Fruit fly (Drosophila melanogaster) whole organism, pupa: ENCODE data around the gene LpR2.

Experiments used
- CG10348 ChIP-seq: fragments of 200-800 bp; sonication (Bioruptor generic); IDR thresholded peaks from 2 replicates; pipeline ENCODE4 v1.3.6; 2022; ENCODE audit warnings: missing biosample characterization, missing genetic modification characterization
- CG12605 ChIP-seq: fragments of 200-800 bp; sonication (Bioruptor generic); IDR thresholded peaks from 2 replicates; pipeline ENCODE4 v1.3.6; 2022; ENCODE audit warnings: missing biosample characterization, missing genetic modification characterization
- CG13204 ChIP-seq: fragments of 200-800 bp; sonication (Bioruptor generic); optimal IDR thresholded peaks from 2 replicates; lab custom pipeline; 2018; ENCODE audit warnings: missing biosample characterization, mild to moderate bottlenecking, missing genetic modification characterization, moderate library complexity
- CG14655 ChIP-seq: fragments of 200-800 bp; sonication (Bioruptor generic); optimal IDR thresholded peaks from 3 replicates; lab custom pipeline; 2017; ENCODE audit warnings: mild to moderate bottlenecking, missing biosample characterization, missing genetic modification reagents, missing genetic modification characterization
- CG15710 ChIP-seq: fragments of 200-800 bp; sonication (Bioruptor generic); optimal IDR thresholded peaks from 2 replicates; lab custom pipeline; 2018; ENCODE audit warnings: missing biosample characterization, mild to moderate bottlenecking, missing genetic modification characterization, moderate library complexity
- CG17806 ChIP-seq: fragments of 200-800 bp; sonication (Bioruptor generic); optimal IDR thresholded peaks from 2 replicates; lab custom pipeline; 2018; ENCODE audit warnings: missing biosample characterization, mild to moderate bottlenecking, missing genetic modification characterization, moderate library complexity
- CG32121 ChIP-seq: fragments of 200-800 bp; sonication (Bioruptor generic); IDR thresholded peaks from 2 replicates; pipeline ENCODE4 v1.3.6; 2022; ENCODE audit warnings: missing biosample characterization, missing genetic modification characterization
- CG34367 ChIP-seq: fragments of 200-800 bp; sonication (Bioruptor generic); optimal IDR thresholded peaks from 2 replicates; lab custom pipeline; 2018; ENCODE audit warnings: missing biosample characterization, mild to moderate bottlenecking, missing genetic modification characterization
- CG4496 ChIP-seq: fragments of 200-800 bp; sonication (Bioruptor generic); IDR thresholded peaks from 3 replicates; pipeline ENCODE4 v1.3.6; 2022; ENCODE audit warnings: missing biosample characterization, missing genetic modification characterization
- CG8159 ChIP-seq: fragments of 200-800 bp; sonication (Bioruptor generic); optimal IDR thresholded peaks from 3 replicates; lab custom pipeline; 2018; ENCODE audit warnings: missing biosample characterization, mild to moderate bottlenecking, missing genetic modification characterization, moderate library complexity
- CG8301 ChIP-seq: fragments of 200-800 bp; sonication (Bioruptor generic); optimal IDR thresholded peaks from 2 replicates; lab custom pipeline; 2018; ENCODE audit warnings: missing biosample characterization, mild to moderate bottlenecking, missing genetic modification characterization
- CG9948 ChIP-seq: fragments of 200-800 bp; sonication (Bioruptor generic); optimal IDR thresholded peaks from 2 replicates; lab custom pipeline; 2018; ENCODE audit warnings: missing biosample characterization, mild to moderate bottlenecking, missing genetic modification characterization, moderate library complexity
- D1 ChIP-seq: fragments of 200-800 bp; sonication (Bioruptor generic); optimal IDR thresholded peaks from 2 replicates; lab custom pipeline; 2018; ENCODE audit warnings: missing biosample characterization, mild to moderate bottlenecking, missing genetic modification characterization, moderate library complexity
- EcR ChIP-seq: fragments of 200-800 bp; sonication (Bioruptor generic); optimal IDR thresholded peaks from 3 replicates; lab custom pipeline; 2019; ENCODE audit warnings: missing biosample characterization, missing genetic modification characterization, mild to moderate bottlenecking, moderate library complexity, missing genetic modification reagents
- Ets98B ChIP-seq: fragments of 200-800 bp; sonication (Bioruptor generic); IDR thresholded peaks from 2 replicates; pipeline ENCODE4 v1.3.6; 2022; ENCODE audit warnings: missing biosample characterization, missing genetic modification characterization
- Pif1A ChIP-seq: fragments of 200-800 bp; sonication (Bioruptor generic); optimal IDR thresholded peaks from 3 replicates; lab custom pipeline; 2016; ENCODE audit warnings: missing biosample characterization, missing genetic modification characterization
- Pif1B ChIP-seq: fragments of 200-800 bp; sonication (Bioruptor generic); optimal IDR thresholded peaks from 3 replicates; lab custom pipeline; 2016; ENCODE audit warnings: missing biosample characterization, missing genetic modification characterization
- Snoo ChIP-seq: fragments of 200-800 bp; sonication (Bioruptor generic); optimal IDR thresholded peaks from 3 replicates; lab custom pipeline; 2017; ENCODE audit warnings: missing biosample characterization, mild to moderate bottlenecking, missing genetic modification characterization, inconsistent platforms
- fd96Ca ChIP-seq: fragments of 200-800 bp; sonication (Bioruptor generic); IDR thresholded peaks from 3 replicates; pipeline ENCODE4 v1.3.6; 2022; ENCODE audit warnings: missing biosample characterization, missing genetic modification characterization
- gl ChIP-seq: fragments of 200-800 bp; sonication (Bioruptor generic); optimal IDR thresholded peaks from 2 replicates; lab custom pipeline; 2018; ENCODE audit warnings: missing biosample characterization, mild to moderate bottlenecking, missing genetic modification characterization
- rn ChIP-seq: fragments of 200-800 bp; sonication (Bioruptor generic); IDR thresholded peaks from 2 replicates; pipeline ENCODE4 v1.3.6; 2022; ENCODE audit warnings: missing biosample characterization, missing genetic modification characterization

The LpR2 gene

DNA sequence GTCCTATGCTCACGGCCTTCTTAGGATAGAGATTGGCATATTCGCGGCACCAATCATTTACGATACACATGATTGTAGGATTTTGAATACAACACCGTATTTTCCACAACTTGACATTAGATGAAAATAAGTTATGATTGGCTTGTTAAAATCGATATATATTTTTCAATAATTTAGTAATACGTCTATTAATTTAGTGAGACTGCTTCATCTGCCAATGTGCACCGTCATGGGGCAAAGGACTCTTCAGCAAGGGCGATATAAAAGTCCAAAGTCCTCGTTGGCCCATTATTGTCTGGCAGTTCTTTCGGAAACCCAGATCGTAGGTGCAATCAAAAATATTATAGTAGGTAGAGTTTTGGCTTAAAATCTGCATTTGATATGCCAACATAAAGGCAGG lies 35.9 kb upstream of the LpR2 start, which contains the start of gene CG17196:
TSS of gene CG17196 (minus strand) at position 101 of the 400 bp plus-strand sequence.
- no peak for TF ChIP-seq D1 (tag; lab: Kevin White, UChicago)
- TF ChIP-seq CG8159 (tag; lab: Kevin White, UChicago), result no peak
- TF ChIP-seq CG15710 (tag; lab: Kevin White, UChicago), result no peak
- no peak for TF ChIP-seq Pif1B (GFP tag; lab: Kevin White, UChicago)
- TF ChIP-seq CG9948 (tag; lab: Kevin White, UChicago), result no peak

DNA sequence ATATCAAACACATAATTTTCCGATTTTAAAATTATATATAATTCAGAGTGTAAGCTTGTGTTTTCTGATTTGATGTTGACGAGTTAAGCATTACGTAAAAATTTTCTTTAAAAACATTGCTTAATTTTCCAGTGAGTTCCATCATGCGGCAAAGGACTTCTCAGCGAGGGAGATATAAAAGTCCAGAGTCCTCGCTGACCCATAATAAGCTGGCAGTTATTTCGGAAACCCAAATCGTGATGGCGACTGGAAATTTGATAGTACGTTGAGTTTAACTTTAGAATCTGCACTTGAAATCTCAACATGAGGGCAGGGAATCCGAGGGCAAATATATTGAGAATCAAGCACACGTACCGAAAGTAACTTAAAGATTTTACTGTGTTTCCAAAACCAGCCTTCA lies 35.0 kb upstream of the LpR2 start, which contains the start of the genes CG17197 and CG17198:
TSS of gene CG17197 (minus strand) at position 101 of the 400 bp plus-strand sequence.
TSS of gene CG17198 (minus strand) at position 101 of the 400 bp plus-strand sequence.
- TF ChIP-seq CG8159 (tag; lab: Kevin White, UChicago) (no peak), CG14655 (GFP tag; lab: Kevin White, UChicago) (no peak), CG10348 (no peak), Pif1B (GFP tag; lab: Kevin White, UChicago) (no peak), Snoo (tag; lab: Kevin White, UChicago) (no peak), D1 (tag; lab: Kevin White, UChicago) (no peak), CG9948 (tag; lab: Kevin White, UChicago) (no peak), CG4496 (GFP tag; lab: Robert Waterston, UW) (no peak), rn (GFP tag; lab: Robert Waterston, UW) (no peak), CG32121 (no peak), fd96Ca (GFP tag; lab: Robert Waterston, UW) (no peak), CG13204 (GFP tag; lab: Kevin White, UChicago) (no peak), Ets98B (GFP tag; lab: Robert Waterston, UW) (no peak), CG34367 (no peak), CG17806 (tag; lab: Kevin White, UChicago) (no peak), gl (tag; lab: Kevin White, UChicago) (no peak)

DNA sequence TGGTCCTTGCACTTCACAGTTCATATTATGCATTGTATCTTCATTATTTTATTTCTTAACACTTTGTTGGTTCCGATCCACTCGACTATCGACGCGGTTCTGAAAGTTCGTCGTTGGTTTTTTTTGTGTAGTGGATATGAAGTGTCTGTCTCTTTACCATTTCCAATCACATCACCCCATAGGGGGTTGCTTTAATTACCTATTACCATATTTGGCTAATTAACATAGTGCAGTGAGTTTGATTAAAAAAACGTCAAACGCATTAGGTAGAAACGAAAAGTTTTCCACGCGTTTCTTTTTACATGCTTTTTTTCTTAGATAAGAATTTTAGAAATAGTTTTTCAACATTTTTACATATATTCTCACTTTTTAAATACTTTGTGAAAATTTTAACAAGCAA lies 22.7 kb upstream of the LpR2 start, which contains the start of gene LpR1:
TSS of gene LpR1 (minus strand) at position 101 of the 400 bp plus-strand sequence.
- TF ChIP-seq fd96Ca (GFP tag; lab: Robert Waterston, UW) (no peak), Pif1A (GFP tag; lab: Kevin White, UChicago) (no peak), CG8301 (no peak), CG4496 (GFP tag; lab: Robert Waterston, UW) (no peak), CG32121 (no peak), CG17806 (tag; lab: Kevin White, UChicago) (no peak), CG12605 (no peak), CG13204 (GFP tag; lab: Kevin White, UChicago) (no peak), rn (GFP tag; lab: Robert Waterston, UW) (no peak), gl (tag; lab: Kevin White, UChicago) (no peak), CG14655 (GFP tag; lab: Kevin White, UChicago) (no peak), CG10348 (no peak)

DNA sequence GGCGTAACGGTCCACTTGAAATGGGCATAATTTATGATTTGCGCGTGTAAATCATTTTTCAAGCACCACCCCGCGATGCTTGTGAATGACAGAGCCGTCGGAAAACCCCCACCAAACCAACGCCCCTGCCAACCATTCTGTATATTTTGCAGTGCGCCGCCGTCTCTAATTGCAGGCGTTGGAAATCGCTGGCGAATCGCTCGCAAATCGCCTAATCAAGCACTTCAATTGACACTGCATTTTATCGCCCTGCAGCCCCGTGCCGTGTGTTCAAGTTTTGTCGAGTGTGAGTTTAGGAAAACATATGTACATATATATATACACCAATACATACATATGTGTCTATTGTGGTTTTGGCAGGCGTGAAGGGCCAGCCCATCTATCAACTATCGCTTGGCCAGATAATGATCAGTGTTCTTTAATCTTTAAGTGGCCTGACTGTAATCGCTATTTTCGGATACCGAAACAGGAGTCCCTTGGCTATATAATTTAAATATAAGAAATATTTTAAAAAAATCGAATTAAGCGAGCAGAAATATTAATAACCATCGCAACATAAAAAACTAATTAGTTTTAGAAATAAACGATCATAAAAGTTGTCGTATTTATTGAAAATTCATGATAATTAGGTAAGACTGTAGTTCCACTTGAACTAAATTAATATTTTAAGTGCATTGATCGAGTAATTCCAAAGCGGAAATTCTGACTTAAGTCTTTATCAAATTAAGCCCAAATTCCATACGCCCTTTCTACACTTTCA lies 21.9 kb upstream of the LpR2 start:
- TF ChIP-seq Snoo (tag; lab: Kevin White, UChicago), result no peak
- TF ChIP-seq EcR, result no peak
- TF ChIP-seq CG17806 (tag; lab: Kevin White, UChicago), result no peak
- no peak for TF ChIP-seq fd96Ca (GFP tag; lab: Robert Waterston, UW)
- no peak for TF ChIP-seq CG8301
- no peak for TF ChIP-seq Ets98B (GFP tag; lab: Robert Waterston, UW)
- TF ChIP-seq CG14655 (GFP tag; lab: Kevin White, UChicago), result no peak

DNA sequence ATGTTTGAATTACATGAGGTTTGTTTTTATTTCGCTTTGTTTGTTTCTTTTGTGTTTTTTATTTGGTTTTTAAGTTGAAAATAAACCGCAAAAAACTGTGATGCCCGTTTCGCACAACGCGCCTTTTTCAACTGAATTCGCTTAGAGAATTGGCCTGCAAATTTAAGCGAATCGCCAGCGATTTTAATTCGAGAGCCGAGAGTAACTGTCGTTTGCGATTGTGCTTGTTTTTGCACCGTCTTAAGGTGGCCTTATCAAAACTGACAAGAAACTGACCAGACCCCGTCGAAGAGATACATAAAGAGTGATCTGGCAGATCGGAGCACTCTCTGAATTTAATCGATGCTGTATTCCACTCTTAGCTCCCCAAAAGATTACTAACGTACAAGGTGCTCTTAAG lies 19.9 kb upstream of the LpR2 start:
- TF ChIP-seq CG8301, result no peak
- TF ChIP-seq fd96Ca (GFP tag; lab: Robert Waterston, UW), result 0 out of 3 replicates have a peak, but pooled peaks have one; percentile 22
- peak; percentile 45; the same call in 1 of the 2 replicates for TF ChIP-seq Ets98B (GFP tag; lab: Robert Waterston, UW)
- peak; percentile 16 for TF ChIP-seq CG14655 (GFP tag; lab: Kevin White, UChicago)
- no peak for TF ChIP-seq CG34367
- 0 out of 3 replicates have a peak, but pooled peaks have one; percentile 42 for TF ChIP-seq CG4496 (GFP tag; lab: Robert Waterston, UW)
- TF ChIP-seq CG12605, result peak; percentile 41; the same call in 1 of the 2 replicates
- TF ChIP-seq, all 21 proteins: peak for 5

DNA sequence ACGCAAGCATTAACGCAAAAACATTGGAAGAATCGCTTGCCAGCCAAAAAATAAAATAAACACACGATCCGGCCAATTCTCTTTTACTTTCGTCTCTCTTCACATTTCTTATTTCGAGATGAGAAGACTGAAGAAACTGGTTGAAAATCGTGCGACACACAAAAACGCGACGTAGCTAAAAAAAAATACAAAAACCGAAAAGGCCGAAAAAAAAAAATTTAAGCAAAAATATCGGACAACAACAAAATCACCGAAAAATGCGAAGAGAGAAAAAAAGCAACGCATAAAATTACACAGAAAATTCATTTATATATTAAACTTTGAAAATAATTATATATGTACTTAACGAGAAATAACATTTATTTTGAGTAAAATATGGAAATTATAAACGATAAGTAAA lies 19.2 kb upstream of the LpR2 start:
- no peak for TF ChIP-seq CG10348
- TF ChIP-seq gl (tag; lab: Kevin White, UChicago), result no peak
- no peak for TF ChIP-seq CG34367
- peak; percentile 15; the same call in 1 of the 3 replicates for TF ChIP-seq CG4496 (GFP tag; lab: Robert Waterston, UW)
- no peak for TF ChIP-seq rn (GFP tag; lab: Robert Waterston, UW)
- no peak for TF ChIP-seq CG14655 (GFP tag; lab: Kevin White, UChicago)
- TF ChIP-seq CG17806 (tag; lab: Kevin White, UChicago), result no peak
- TF ChIP-seq CG13204 (GFP tag; lab: Kevin White, UChicago), result no peak
- TF ChIP-seq CG9948 (tag; lab: Kevin White, UChicago), result no peak
- no peak for TF ChIP-seq CG8159 (tag; lab: Kevin White, UChicago)
- no peak for TF ChIP-seq CG15710 (tag; lab: Kevin White, UChicago)
- no peak for TF ChIP-seq D1 (tag; lab: Kevin White, UChicago)
- no peak for TF ChIP-seq fd96Ca (GFP tag; lab: Robert Waterston, UW)
- no peak for TF ChIP-seq CG12605
- TF ChIP-seq CG32121, result peak; percentile 56; the same call in 1 of the 2 replicates
- TF ChIP-seq EcR, result no peak
- no peak for TF ChIP-seq CG8301
- TF ChIP-seq Pif1B (GFP tag; lab: Kevin White, UChicago), result no peak
- TF ChIP-seq Snoo (tag; lab: Kevin White, UChicago), result peak; percentile 62
- peak; percentile 21 for TF ChIP-seq Pif1A (GFP tag; lab: Kevin White, UChicago)
- TF ChIP-seq Ets98B (GFP tag; lab: Robert Waterston, UW), result no peak; the same call in 1 of the 2 replicates
